Fruit fly (Drosophila melanogaster) whole organism, embryonic: Measurements from ENCODE around the gene CG46523.

Experiments used
- CG10431 ChIP-seq: fragments of 200-800 bp; sonication (Bioruptor generic); optimal IDR thresholded peaks from 3 replicates; lab custom pipeline; 2018; ENCODE audit warnings: missing biosample characterization, mild to moderate bottlenecking, missing genetic modification characterization
- CG12071 ChIP-seq: fragments of 200-800 bp; sonication (Bioruptor generic); optimal IDR thresholded peaks from 3 replicates; lab custom pipeline; 2018; ENCODE audit warnings: missing biosample characterization, mild to moderate bottlenecking, missing genetic modification characterization
- CG8281 ChIP-seq: fragments of 200-800 bp; sonication (Bioruptor generic); optimal IDR thresholded peaks from 2 replicates; lab custom pipeline; 2018; ENCODE audit warnings: missing biosample characterization, mild to moderate bottlenecking, missing genetic modification characterization, moderate library complexity
- Dad ChIP-seq: fragments of 200-800 bp; sonication (Bioruptor generic); optimal IDR thresholded peaks from 3 replicates; lab custom pipeline; 2016; ENCODE audit warnings: missing biosample characterization, missing genetic modification characterization
- Dref ChIP-seq: fragments of 200-800 bp; sonication (Bioruptor generic); IDR thresholded peaks from 2 replicates; pipeline ENCODE4 v1.3.6; 2022; ENCODE audit warnings: missing biosample characterization, missing genetic modification characterization
- HLH3B ChIP-seq: fragments of 200-800 bp; sonication (Bioruptor generic); IDR thresholded peaks from 2 replicates; pipeline ENCODE4 v1.3.6; 2022; ENCODE audit warnings: missing biosample characterization, missing genetic modification characterization
- Hr39 ChIP-seq: fragments of >200 bp; optimal IDR thresholded peaks from 2 replicates; lab custom pipeline; 2017
- Poxn ChIP-seq: fragments of 200-800 bp; sonication (Bioruptor generic); IDR thresholded peaks from 2 replicates; pipeline ENCODE4 v1.3.6; 2022; ENCODE audit warnings: missing biosample characterization, missing genetic modification characterization
- Rx ChIP-seq: fragments of 200-800 bp; sonication (Bioruptor generic); IDR thresholded peaks from 2 replicates; pipeline ENCODE4 v1.3.6; 2022; ENCODE audit warnings: missing biosample characterization, missing genetic modification characterization
- eyg ChIP-seq: fragments of 200-800 bp; sonication (Bioruptor generic); optimal IDR thresholded peaks from 3 replicates; lab custom pipeline; 2016; ENCODE audit warnings: missing biosample characterization, missing genetic modification characterization
- ro ChIP-seq: fragments of 200-800 bp; sonication (Bioruptor generic); IDR thresholded peaks from 2 replicates; pipeline ENCODE4 v1.3.6; 2022; ENCODE audit warnings: missing biosample characterization, missing genetic modification characterization
- toy ChIP-seq: fragments of 200-800 bp; sonication (Bioruptor generic); IDR thresholded peaks from 2 replicates; pipeline ENCODE4 v1.3.6; 2022; ENCODE audit warnings: missing biosample characterization, missing genetic modification characterization

DNA sequence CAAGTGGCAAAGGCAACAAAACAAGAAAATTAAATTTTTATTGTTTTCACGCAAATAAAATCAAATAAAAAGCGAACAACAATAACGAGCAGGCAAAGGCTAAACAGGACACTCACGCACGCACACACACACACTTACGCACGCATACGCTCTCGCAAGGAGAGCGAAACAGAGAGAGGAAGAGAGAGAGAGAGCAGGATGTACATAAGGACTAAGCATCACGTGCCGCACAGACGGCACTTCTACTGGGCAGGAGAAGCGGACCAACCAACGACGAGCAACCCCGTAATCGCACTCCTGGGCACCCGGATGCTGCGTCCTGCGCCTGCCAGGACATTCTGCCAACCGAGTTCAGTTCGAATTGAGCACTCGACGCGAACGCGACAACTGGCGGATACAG, 18.0 kb downstream of the CG46523 start, which contains the start of gene Dbx:
- TF ChIP-seq Poxn (GFP tag; lab: Robert Waterston, UW) (no peak), eyg (GFP tag; lab: Kevin White, UChicago) (no peak), Rx (GFP tag; lab: Robert Waterston, UW) (no peak), Hr39 (lab: Kevin White, UChicago) (no peak), HLH3B (GFP tag; lab: Robert Waterston, UW) (no peak), CG12071 (GFP tag; lab: Kevin White, UChicago) (no peak), ro (GFP tag; lab: Robert Waterston, UW) (no peak), Dad (GFP tag; lab: Kevin White, UChicago) (no peak), CG8281 (tag; lab: Kevin White, UChicago) (no peak), CG10431 (GFP tag; lab: Kevin White, UChicago) (no peak), Dref (GFP tag; lab: Robert Waterston, UW) (no peak), toy (GFP tag; lab: Robert Waterston, UW) (no peak)
